Fruit fly (Drosophila melanogaster): ENCODE results near the gene Ugt37B1.

- TF ChIP-seq pan (optimal IDR thresholded peaks at IDR 0.05) (no peak), EcR (GFP tag; optimal IDR thresholded peaks at IDR 0.05) (no peak), Dll (optimal IDR thresholded peaks at IDR 0.05) (no peak), CG8478 (optimal IDR thresholded peaks at IDR 0.05) (no peak)
Measured at dm6 chr2L:6215897-6216296, 9.0 kb upstream of the Ugt37B1 start.

Measured in whole organism.